Fruit fly (Drosophila melanogaster) whole organism, embryonic: ENCODE measurements around the gene Flad1.

Source experiments
- Abd-B ChIP-seq: fragments of 200-800 bp; sonication (Bioruptor generic); optimal IDR thresholded peaks from 2 replicates; lab custom pipeline; 2018; ENCODE audit warnings: missing biosample characterization, mild to moderate bottlenecking, missing genetic modification characterization, moderate library complexity
- Ada2b ChIP-seq: fragments of 200-800 bp; sonication (Bioruptor generic); IDR thresholded peaks from 2 replicates; pipeline ENCODE4 v1.3.6; 2022; ENCODE audit warnings: missing biosample characterization, missing genetic modification characterization
- Antp ChIP-seq: fragments of 200-800 bp; sonication (Bioruptor generic); optimal IDR thresholded peaks from 3 replicates; lab custom pipeline; 2016; ENCODE audit warnings: missing biosample characterization, missing genetic modification characterization
- BtbVII ChIP-seq: fragments of 200-800 bp; sonication (Bioruptor generic); optimal IDR thresholded peaks from 3 replicates; lab custom pipeline; 2017; ENCODE audit warnings: missing biosample characterization, mild to moderate bottlenecking, missing genetic modification characterization
- CG10274 ChIP-seq: fragments of 200-800 bp; sonication (Bioruptor generic); optimal IDR thresholded peaks from 3 replicates; lab custom pipeline; 2017; ENCODE audit warnings: missing biosample characterization, mild to moderate bottlenecking, missing genetic modification characterization
- CG10366 ChIP-seq: fragments of 200-800 bp; sonication (Bioruptor generic); IDR thresholded peaks from 2 replicates; pipeline ENCODE4 v1.3.6; 2022; ENCODE audit warnings: missing biosample characterization, missing genetic modification characterization
- CG10654 ChIP-seq: fragments of 200-800 bp; sonication (Bioruptor generic); optimal IDR thresholded peaks from 2 replicates; lab custom pipeline; 2016; ENCODE audit warnings: missing biosample characterization, missing genetic modification characterization
- CG11504 ChIP-seq: fragments of 200-800 bp; sonication (Bioruptor generic); optimal IDR thresholded peaks from 3 replicates; lab custom pipeline; 2019; ENCODE audit warnings: missing biosample characterization, mild to moderate bottlenecking, missing genetic modification characterization, moderate library complexity
- CG1233 ChIP-seq: fragments of 200-800 bp; sonication (Bioruptor generic); optimal IDR thresholded peaks from 4 replicates; lab custom pipeline; 2018; ENCODE audit warnings: missing biosample characterization, mild to moderate bottlenecking, missing genetic modification characterization
- CG12659 ChIP-seq: fragments of 200-800 bp; sonication (Bioruptor generic); optimal IDR thresholded peaks from 3 replicates; lab custom pipeline; 2017; ENCODE audit warnings: mild to moderate bottlenecking, missing biosample characterization, missing genetic modification reagents, missing genetic modification characterization
- CG12769 ChIP-seq: fragments of 200-800 bp; sonication (Bioruptor generic); optimal IDR thresholded peaks from 2 replicates; lab custom pipeline; 2019; ENCODE audit warnings: missing biosample characterization, mild to moderate bottlenecking, missing genetic modification characterization, moderate library complexity
- CG13894 ChIP-seq: fragments of 200-800 bp; sonication (Bioruptor generic); optimal IDR thresholded peaks from 3 replicates; lab custom pipeline; 2018; ENCODE audit warnings: missing biosample characterization, mild to moderate bottlenecking, missing genetic modification characterization, moderate library complexity
- CG14710 ChIP-seq: fragments of 200-800 bp; sonication (Bioruptor generic); optimal IDR thresholded peaks from 3 replicates; lab custom pipeline; 2019; ENCODE audit warnings: missing biosample characterization, mild to moderate bottlenecking, missing genetic modification characterization, moderate library complexity
- CG15269 ChIP-seq: fragments of 200-800 bp; sonication (Bioruptor generic); optimal IDR thresholded peaks from 2 replicates; lab custom pipeline; 2018; ENCODE audit warnings: missing biosample characterization, mild to moderate bottlenecking, missing genetic modification characterization, moderate library complexity
- CG1529 ChIP-seq: fragments of 200-800 bp; sonication (Bioruptor generic); optimal IDR thresholded peaks from 3 replicates; lab custom pipeline; 2018; ENCODE audit warnings: missing biosample characterization, missing genetic modification characterization
- CG1647 ChIP-seq: fragments of 200-800 bp; sonication (Bioruptor generic); optimal IDR thresholded peaks from 3 replicates; lab custom pipeline; 2016; ENCODE audit warnings: missing biosample characterization, missing genetic modification characterization
- CG17328 ChIP-seq: fragments of 200-800 bp; sonication (Bioruptor generic); IDR thresholded peaks from 2 replicates; pipeline ENCODE4 v1.3.6; 2022; ENCODE audit warnings: missing biosample characterization, missing genetic modification characterization
- CG17359 ChIP-seq: fragments of 200-800 bp; sonication (Bioruptor generic); optimal IDR thresholded peaks from 3 replicates; lab custom pipeline; 2018; ENCODE audit warnings: missing biosample characterization, mild to moderate bottlenecking, missing genetic modification characterization, moderate library complexity
- CG17802 ChIP-seq: fragments of 200-800 bp; sonication (Bioruptor generic); optimal IDR thresholded peaks from 2 replicates; lab custom pipeline; 2018; ENCODE audit warnings: missing biosample characterization, mild to moderate bottlenecking, missing genetic modification characterization, moderate library complexity
- CG18619 ChIP-seq: fragments of 200-800 bp; sonication (Bioruptor generic); optimal IDR thresholded peaks from 3 replicates; lab custom pipeline; 2017; ENCODE audit warnings: missing biosample characterization, mild to moderate bottlenecking, missing genetic modification characterization
- CG34224 ChIP-seq: fragments of 200-800 bp; sonication (Bioruptor generic); IDR thresholded peaks from 3 replicates; pipeline ENCODE4 v1.3.6; 2022; ENCODE audit warnings: missing biosample characterization, missing genetic modification characterization; ENCODE audit not compliant: partially characterized antibody
- CG8089 ChIP-seq: fragments of 200-800 bp; sonication (Bioruptor generic); optimal IDR thresholded peaks from 3 replicates; lab custom pipeline; 2016; ENCODE audit warnings: missing biosample characterization, missing genetic modification characterization
- CG8388 ChIP-seq: fragments of 200-800 bp; sonication (Bioruptor generic); optimal IDR thresholded peaks from 2 replicates; lab custom pipeline; 2019; ENCODE audit warnings: missing biosample characterization, mild to moderate bottlenecking, missing genetic modification characterization, moderate library complexity
- CG8944 ChIP-seq: fragments of 200-800 bp; sonication (Bioruptor generic); optimal IDR thresholded peaks from 3 replicates; lab custom pipeline; 2016; ENCODE audit warnings: missing biosample characterization, missing genetic modification characterization
- Doc2 ChIP-seq: fragments of 200-800 bp; sonication (Bioruptor generic); IDR thresholded peaks from 2 replicates; pipeline ENCODE4 v1.3.6; 2022; ENCODE audit warnings: missing biosample characterization, missing genetic modification characterization
- Ets65A ChIP-seq: fragments of 200-800 bp; sonication (Bioruptor generic); peaks from one replicate; lab custom pipeline; 2016; ENCODE audit warnings: missing biosample characterization, missing genetic modification characterization
- Ets97D ChIP-seq: fragments of 200-800 bp; sonication (Bioruptor generic); optimal IDR thresholded peaks from 3 replicates; lab custom pipeline; 2016; ENCODE audit warnings: missing biosample characterization, missing genetic modification characterization
- Hmr ChIP-seq: fragments of 200-800 bp; sonication (Bioruptor generic); optimal IDR thresholded peaks from 3 replicates; lab custom pipeline; 2017; ENCODE audit warnings: mild to moderate bottlenecking, missing biosample characterization, missing genetic modification reagents, missing genetic modification characterization
- Hr39 ChIP-seq: fragments of >200 bp; optimal IDR thresholded peaks from 2 replicates; lab custom pipeline; 2017
- Jarid2 ChIP-seq: fragments of 200-800 bp; sonication (Bioruptor generic); optimal IDR thresholded peaks from 3 replicates; lab custom pipeline; 2017; ENCODE audit warnings: mild to moderate bottlenecking, missing biosample characterization, missing genetic modification reagents, missing genetic modification characterization
- Kr ChIP-seq: fragments of 200-800 bp; sonication (Bioruptor generic); optimal IDR thresholded peaks from 2 replicates; lab custom pipeline; 2017; ENCODE audit warnings: missing biosample characterization, mild to moderate bottlenecking, missing genetic modification characterization
- NC2α ChIP-seq: fragments of 200-800 bp; sonication (Bioruptor generic); optimal IDR thresholded peaks from 2 replicates; lab custom pipeline; 2016; ENCODE audit warnings: missing biosample characterization, missing genetic modification characterization
- Poxn ChIP-seq: fragments of 200-800 bp; sonication (Bioruptor generic); IDR thresholded peaks from 2 replicates; pipeline ENCODE4 v1.3.6; 2022; ENCODE audit warnings: missing biosample characterization, missing genetic modification characterization
- Sry-β ChIP-seq: fragments of 200-800 bp; sonication (Bioruptor generic); optimal IDR thresholded peaks from 2 replicates; lab custom pipeline; 2018; ENCODE audit warnings: missing biosample characterization, mild to moderate bottlenecking, missing genetic modification characterization, moderate library complexity
- Stat92E ChIP-seq, 3 experiments: fragments of >200 bp in 2 of 3; fragments of 200-800 bp in 1 of 3; sonication (Bioruptor generic) in 1 of 3; optimal IDR thresholded peaks; 2 replicates each; lab custom pipeline; 2017 to 2019; ENCODE audit warnings: missing biosample characterization in 3 of 3, missing genetic modification characterization in 3 of 3, mild to moderate bottlenecking in 1 of 3, moderate library complexity in 1 of 3
- chif ChIP-seq, 2 experiments: fragments of 200-800 bp; sonication (Bioruptor generic); optimal IDR thresholded peaks; 3 replicates each; lab custom pipeline; 2016; ENCODE audit warnings: missing biosample characterization in 2 of 2, missing genetic modification characterization in 2 of 2
- crol ChIP-seq: fragments of 200-800 bp; sonication (Bioruptor generic); IDR thresholded peaks from 2 replicates; pipeline ENCODE4 v1.3.6; 2022; ENCODE audit warnings: missing biosample characterization, missing genetic modification characterization
- cwo ChIP-seq: fragments of 200-800 bp; sonication (Bioruptor generic); optimal IDR thresholded peaks from 3 replicates; lab custom pipeline; 2017; ENCODE audit warnings: missing biosample characterization, missing genetic modification characterization, mild to moderate bottlenecking, moderate library complexity, missing genetic modification reagents
- da ChIP-seq: fragments of 200-800 bp; sonication (Bioruptor generic); optimal IDR thresholded peaks from 2 replicates; lab custom pipeline; 2016; ENCODE audit warnings: missing biosample characterization, missing genetic modification characterization
- emc ChIP-seq: fragments of 200-800 bp; sonication (Bioruptor generic); optimal IDR thresholded peaks from 2 replicates; lab custom pipeline; 2016; ENCODE audit warnings: missing biosample characterization, missing genetic modification characterization
- ftz-f1 ChIP-seq: fragments of 200-800 bp; sonication (Bioruptor generic); optimal IDR thresholded peaks from 2 replicates; lab custom pipeline; 2016; ENCODE audit warnings: missing biosample characterization, missing genetic modification characterization
- jing ChIP-seq: fragments of 200-800 bp; sonication (Bioruptor generic); optimal IDR thresholded peaks from 2 replicates; lab custom pipeline; 2018; ENCODE audit warnings: missing biosample characterization, mild to moderate bottlenecking, missing genetic modification characterization
- knrl ChIP-seq: fragments of 200-800 bp; sonication (Bioruptor generic); IDR thresholded peaks from 3 replicates; pipeline ENCODE4 v1.3.6; 2022; ENCODE audit warnings: missing biosample characterization, missing genetic modification characterization; ENCODE audit not compliant: partially characterized antibody
- nmo ChIP-seq: fragments of 200-800 bp; sonication (Bioruptor generic); optimal IDR thresholded peaks from 2 replicates; lab custom pipeline; 2018; ENCODE audit warnings: missing biosample characterization, mild to moderate bottlenecking, missing genetic modification characterization, moderate library complexity
- pzg ChIP-seq: fragments of 200-800 bp; sonication (Bioruptor generic); optimal IDR thresholded peaks from 3 replicates; lab custom pipeline; 2018; ENCODE audit warnings: missing biosample characterization, mild to moderate bottlenecking, missing genetic modification characterization, moderate library complexity
- row ChIP-seq: fragments of 200-800 bp; sonication (Bioruptor generic); IDR thresholded peaks from 3 replicates; pipeline ENCODE4 v1.3.6; 2022; ENCODE audit warnings: missing biosample characterization, missing genetic modification characterization
- stc ChIP-seq: fragments of 200-800 bp; sonication (Bioruptor generic); IDR thresholded peaks from 2 replicates; pipeline ENCODE4 v1.3.6; 2022; ENCODE audit warnings: missing biosample characterization, missing genetic modification characterization
- sug ChIP-seq: fragments of 200-800 bp; optimal IDR thresholded peaks from 2 replicates; lab custom pipeline; 2019; ENCODE audit warnings: missing biosample characterization, mild to moderate bottlenecking, missing genetic modification characterization, moderate library complexity
- zfh2 ChIP-seq: fragments of 200-800 bp; sonication (Bioruptor generic); optimal IDR thresholded peaks from 2 replicates; lab custom pipeline; 2016; ENCODE audit warnings: missing biosample characterization, missing genetic modification characterization

The Flad1 gene

DNA sequence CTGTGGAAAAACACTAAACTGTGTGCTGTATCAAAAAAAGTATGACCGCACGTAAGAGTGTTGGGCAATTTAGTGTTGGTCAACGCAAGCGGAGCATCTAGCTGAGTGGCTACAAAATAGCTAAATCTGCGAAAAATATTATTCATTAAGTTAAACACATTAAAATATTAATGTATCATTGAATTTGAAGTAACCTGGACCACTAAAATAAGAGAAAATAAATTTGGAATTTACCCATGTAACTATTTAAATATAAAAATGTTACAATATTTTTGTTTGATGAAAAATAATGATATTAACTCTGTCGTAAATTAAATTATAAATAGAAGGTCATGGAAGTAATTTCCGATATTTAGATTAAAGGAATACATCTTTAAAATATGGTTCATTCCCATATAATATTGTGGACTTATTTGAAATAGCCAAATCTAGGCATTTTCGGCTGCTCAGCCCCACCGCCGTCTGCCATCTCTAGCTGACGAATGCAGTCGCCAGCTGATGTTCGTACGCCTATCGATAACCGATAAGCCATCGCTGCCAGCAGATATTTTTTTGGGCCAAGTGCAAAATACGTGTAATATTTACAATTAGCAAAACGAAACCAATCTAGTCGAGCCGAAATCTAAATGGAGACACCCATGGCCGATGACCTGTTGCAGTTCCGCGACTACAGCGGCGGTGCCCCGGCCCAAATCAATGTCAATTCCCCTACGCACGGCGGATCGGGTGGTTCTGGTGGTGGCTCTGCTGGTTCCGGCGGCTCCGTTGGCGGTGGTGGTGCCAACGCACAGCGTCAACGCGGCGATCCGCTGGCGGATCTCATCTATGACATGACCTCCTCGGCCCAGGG, 6.5 kb upstream of the Flad1 start, which contains the start of the genes Brms1 and CG4645 (continued):
- no peak for TF ChIP-seq CG13894 (tag; lab: Kevin White, UChicago)
- peak; percentile 2 for TF ChIP-seq BtbVII (GFP tag; lab: Kevin White, UChicago)
- TF ChIP-seq Ada2b (GFP tag; lab: Robert Waterston, UW): no peak
- peak; percentile 78 for TF ChIP-seq row (GFP tag; lab: Robert Waterston, UW)
- TF ChIP-seq Ets97D (GFP tag; lab: Kevin White, UChicago): peak; percentile 13
- TF ChIP-seq CG10654 (GFP tag; lab: Kevin White, UChicago): no peak
- peak in 1 of 2 experiments; percentile 5 for TF ChIP-seq chif (GFP tag; optimal IDR thresholded peaks at IDR 0.05; lab: Kevin White, UChicago)
- peak; percentile 3 for TF ChIP-seq CG1233 (GFP tag; lab: Kevin White, UChicago)
- TF ChIP-seq Stat92E (GFP tag; optimal IDR thresholded peaks at IDR 0.05; lab: Kevin White, UChicago): no peak
- peak; percentile 72 for TF ChIP-seq CG12659 (GFP tag; lab: Kevin White, UChicago)
- TF ChIP-seq Sry-β: peak; percentile 92
- TF ChIP-seq da (GFP tag; lab: Kevin White, UChicago): no peak
- TF ChIP-seq NC2α: no peak
- peak; percentile 63 for TF ChIP-seq CG11504 (tag; lab: Kevin White, UChicago)
- TF ChIP-seq Kr (GFP tag; lab: Kevin White, UChicago): no peak
- TF ChIP-seq crol (GFP tag; lab: Robert Waterston, UW): no peak
- peak; percentile 44; the same call in 2 of the 3 replicates for TF ChIP-seq CG34224 (GFP tag; lab: Robert Waterston, UW)
- no peak for TF ChIP-seq emc (GFP tag; lab: Kevin White, UChicago)
- peak; percentile 70 for TF ChIP-seq nmo (GFP tag; lab: Kevin White, UChicago)
- TF ChIP-seq CG1647 (GFP tag; lab: Kevin White, UChicago): no peak
- no peak for TF ChIP-seq jing (GFP tag; lab: Kevin White, UChicago)
- peak; percentile 43 for TF ChIP-seq CG18619 (GFP tag; lab: Kevin White, UChicago)
- TF ChIP-seq CG14710: peak; percentile 67
- TF ChIP-seq Doc2 (GFP tag; lab: Robert Waterston, UW): no peak
- TF ChIP-seq CG17328: no peak
- TF ChIP-seq Hmr (GFP tag; lab: Kevin White, UChicago): peak; percentile 52
- peak; percentile 9 for TF ChIP-seq CG8388 (GFP tag; lab: Kevin White, UChicago)
- TF ChIP-seq Hr39 (lab: Kevin White, UChicago): no peak
- TF ChIP-seq Abd-B (GFP tag; lab: Kevin White, UChicago): peak; percentile 44
- TF ChIP-seq CG1529 (GFP tag; lab: Kevin White, UChicago): no peak
- no peak for TF ChIP-seq CG10274 (GFP tag; lab: Kevin White, UChicago)
- TF ChIP-seq cwo (GFP tag; lab: Kevin White, UChicago): no peak
- TF ChIP-seq CG8089 (GFP tag; lab: Kevin White, UChicago): no peak
- TF ChIP-seq CG15269 (tag; lab: Kevin White, UChicago): peak; percentile 58
- peak; percentile 16; the same call in 1 of the 2 replicates for TF ChIP-seq CG10366 (GFP tag; lab: Robert Waterston, UW)
- peak; percentile 57 for TF ChIP-seq zfh2 (GFP tag; lab: Kevin White, UChicago)
- TF ChIP-seq CG8944 (GFP tag; lab: Kevin White, UChicago): no peak
- TF ChIP-seq knrl (GFP tag; lab: Robert Waterston, UW): no peak
- no peak for TF ChIP-seq Poxn (GFP tag; lab: Robert Waterston, UW)
- TF ChIP-seq Antp (GFP tag; lab: Kevin White, UChicago): no peak
- peak; percentile 92 for TF ChIP-seq Ets65A
- no peak for TF ChIP-seq Jarid2
- TF ChIP-seq CG17359: peak; percentile 12
- no peak for TF ChIP-seq CG12769
- TF ChIP-seq CG17802 (tag; lab: Kevin White, UChicago): no peak
- TF ChIP-seq sug (tag; lab: Kevin White, UChicago): peak; percentile 69
- TF ChIP-seq ftz-f1 (GFP tag; lab: Kevin White, UChicago): no peak
- no peak; the same call in 1 of the 2 replicates for TF ChIP-seq stc (GFP tag; lab: Robert Waterston, UW)
- peak; percentile 34 for TF ChIP-seq pzg (GFP tag; lab: Kevin White, UChicago)
